Fruit fly (Drosophila melanogaster) whole organism, embryonic: ENCODE data around the gene CG9702.

Experiments
- Asciz ChIP-seq: fragments of 200-800 bp; sonication (Bioruptor generic); optimal IDR thresholded peaks from 2 replicates; lab custom pipeline; 2017; ENCODE audit warnings: missing biosample characterization, mild to moderate bottlenecking, missing genetic modification characterization, missing genetic modification reagents
- CG10274 ChIP-seq: fragments of 200-800 bp; sonication (Bioruptor generic); optimal IDR thresholded peaks from 3 replicates; lab custom pipeline; 2017; ENCODE audit warnings: missing biosample characterization, mild to moderate bottlenecking, missing genetic modification characterization
- CG10366 ChIP-seq: fragments of 200-800 bp; sonication (Bioruptor generic); IDR thresholded peaks from 2 replicates; pipeline ENCODE4 v1.3.6; 2022; ENCODE audit warnings: missing biosample characterization, missing genetic modification characterization
- CG10543 ChIP-seq: fragments of 200-800 bp; sonication (Bioruptor generic); optimal IDR thresholded peaks from 3 replicates; lab custom pipeline; 2017; ENCODE audit warnings: missing biosample characterization, mild to moderate bottlenecking, missing genetic modification characterization, moderate library complexity
- CG11695 ChIP-seq: fragments of 200-800 bp; sonication (Bioruptor generic); IDR thresholded peaks from 3 replicates; pipeline ENCODE4 v1.3.6; 2022; ENCODE audit warnings: missing biosample characterization, missing genetic modification characterization
- CG11696 ChIP-seq: fragments of 200-800 bp; sonication (Bioruptor generic); IDR thresholded peaks from 2 replicates; pipeline ENCODE4 v1.3.6; 2022; ENCODE audit warnings: missing biosample characterization, missing genetic modification characterization
- CG14014 ChIP-seq: fragments of 200-800 bp; sonication (Bioruptor generic); IDR thresholded peaks from 2 replicates; pipeline ENCODE4 v1.3.6; 2022; ENCODE audit warnings: missing biosample characterization, missing genetic modification characterization
- CG16815 ChIP-seq: fragments of 200-800 bp; sonication (Bioruptor generic); optimal IDR thresholded peaks from 3 replicates; lab custom pipeline; 2017; ENCODE audit warnings: missing biosample characterization, mild to moderate bottlenecking, missing genetic modification characterization
- CG16863 ChIP-seq: fragments of 200-800 bp; sonication (Bioruptor generic); optimal IDR thresholded peaks from 3 replicates; lab custom pipeline; 2016; ENCODE audit warnings: missing biosample characterization, missing genetic modification characterization
- CG17385 ChIP-seq: fragments of 200-800 bp; sonication (Bioruptor generic); optimal IDR thresholded peaks from 3 replicates; lab custom pipeline; 2018; ENCODE audit warnings: missing biosample characterization, mild to moderate bottlenecking, missing genetic modification characterization
- CG1832 ChIP-seq: fragments of 200-800 bp; sonication (Bioruptor generic); optimal IDR thresholded peaks from 2 replicates; lab custom pipeline; 2017; ENCODE audit warnings: missing biosample characterization, mild to moderate bottlenecking, missing genetic modification characterization, inconsistent platforms
- CG4424 ChIP-seq: fragments of 200-800 bp; sonication (Bioruptor generic); optimal IDR thresholded peaks from 3 replicates; lab custom pipeline; 2016; ENCODE audit warnings: missing biosample characterization, missing genetic modification characterization
- CoRest ChIP-seq: fragments of 200-800 bp; sonication (Bioruptor generic); optimal IDR thresholded peaks from 3 replicates; lab custom pipeline; 2018; ENCODE audit warnings: missing biosample characterization, mild to moderate bottlenecking, missing genetic modification characterization, moderate library complexity
- D19B ChIP-seq: fragments of 200-800 bp; sonication (Bioruptor generic); optimal IDR thresholded peaks from 2 replicates; lab custom pipeline; 2017; ENCODE audit warnings: missing biosample characterization, mild to moderate bottlenecking, missing genetic modification characterization
- Dbx ChIP-seq: fragments of 200-800 bp; sonication (Bioruptor generic); IDR thresholded peaks from 3 replicates; pipeline ENCODE4 v1.3.6; 2022; ENCODE audit warnings: missing biosample characterization, missing genetic modification characterization
- Dek ChIP-seq: fragments of 200-800 bp; sonication (Bioruptor generic); optimal IDR thresholded peaks from 3 replicates; lab custom pipeline; 2019; ENCODE audit warnings: missing biosample characterization, mild to moderate bottlenecking, missing genetic modification characterization, moderate library complexity
- Dfd ChIP-seq, 2 experiments: fragments of >200 bp; optimal IDR thresholded peaks; 2 replicates each; lab custom pipeline; 2017; ENCODE audit warnings: missing biosample characterization in 2 of 2, missing genetic modification characterization in 2 of 2
- Dip3 ChIP-seq: fragments of 200-800 bp; sonication (Bioruptor generic); optimal IDR thresholded peaks from 3 replicates; lab custom pipeline; 2016; ENCODE audit warnings: missing biosample characterization, missing genetic modification characterization
- Ets65A ChIP-seq: fragments of 200-800 bp; sonication (Bioruptor generic); peaks from one replicate; lab custom pipeline; 2016; ENCODE audit warnings: missing biosample characterization, missing genetic modification characterization
- GATAe ChIP-seq: fragments of 200-800 bp; sonication (Bioruptor generic); conservative IDR thresholded peaks from 2 replicates; pipeline ENCODE4 v1.3.6; 2022; ENCODE audit warnings: missing biosample characterization, missing genetic modification characterization
- Gug ChIP-seq: fragments of 200-800 bp; sonication (Bioruptor generic); IDR thresholded peaks from 4 replicates; pipeline ENCODE4 v1.3.6; 2022; ENCODE audit warnings: missing biosample characterization, missing genetic modification characterization
- Hey ChIP-seq: fragments of 200-800 bp; sonication (Bioruptor generic); optimal IDR thresholded peaks from 3 replicates; lab custom pipeline; 2018; ENCODE audit warnings: missing biosample characterization, mild to moderate bottlenecking, missing genetic modification characterization
- Hmr ChIP-seq: fragments of 200-800 bp; sonication (Bioruptor generic); optimal IDR thresholded peaks from 3 replicates; lab custom pipeline; 2017; ENCODE audit warnings: mild to moderate bottlenecking, missing biosample characterization, missing genetic modification reagents, missing genetic modification characterization
- Hr3 ChIP-seq: fragments of 200-800 bp; sonication (Bioruptor generic); optimal IDR thresholded peaks from 3 replicates; lab custom pipeline; 2016; ENCODE audit warnings: missing biosample characterization, missing genetic modification characterization
- Kr ChIP-seq: fragments of 200-800 bp; sonication (Bioruptor generic); optimal IDR thresholded peaks from 2 replicates; lab custom pipeline; 2017; ENCODE audit warnings: missing biosample characterization, mild to moderate bottlenecking, missing genetic modification characterization
- Lpt ChIP-seq: fragments of >200 bp; optimal IDR thresholded peaks from 2 replicates; lab custom pipeline; 2018; ENCODE audit warnings: missing biosample characterization, missing genetic modification characterization
- Mes4 ChIP-seq: fragments of 200-800 bp; sonication (Bioruptor generic); optimal IDR thresholded peaks from 2 replicates; lab custom pipeline; 2016; ENCODE audit warnings: missing biosample characterization, missing genetic modification characterization
- Ptx1 ChIP-seq: fragments of 200-800 bp; sonication (Bioruptor generic); IDR thresholded peaks from 2 replicates; pipeline ENCODE4 v1.3.6; 2022; ENCODE audit warnings: missing biosample characterization, missing genetic modification characterization
- Taf1 ChIP-seq: fragments of 200-800 bp; sonication (Bioruptor generic); IDR thresholded peaks from 2 replicates; pipeline ENCODE4 v1.3.6; 2022; ENCODE audit warnings: missing biosample characterization, missing genetic modification characterization
- YL-1 ChIP-seq: fragments of 200-800 bp; sonication (Bioruptor generic); optimal IDR thresholded peaks from 3 replicates; lab custom pipeline; 2017; ENCODE audit warnings: missing biosample characterization, mild to moderate bottlenecking, missing genetic modification characterization
- cas ChIP-seq: fragments of 200-800 bp; sonication (Bioruptor generic); IDR thresholded peaks from 2 replicates; pipeline ENCODE4 v1.3.6; 2022; ENCODE audit warnings: missing biosample characterization, missing genetic modification characterization
- ci ChIP-seq: fragments of 200-800 bp; sonication (Bioruptor generic); IDR thresholded peaks from 3 replicates; pipeline ENCODE4 v1.3.6; 2022; ENCODE audit warnings: missing biosample characterization, missing genetic modification characterization
- cwo ChIP-seq: fragments of 200-800 bp; sonication (Bioruptor generic); optimal IDR thresholded peaks from 3 replicates; lab custom pipeline; 2017; ENCODE audit warnings: missing biosample characterization, missing genetic modification characterization, mild to moderate bottlenecking, moderate library complexity, missing genetic modification reagents
- danr ChIP-seq: fragments of 200-800 bp; sonication (Bioruptor generic); IDR thresholded peaks from 2 replicates; pipeline ENCODE4 v1.3.6; 2022; ENCODE audit warnings: missing biosample characterization, missing genetic modification characterization
- dysf ChIP-seq: fragments of 200-800 bp; sonication (Bioruptor generic); IDR thresholded peaks from 3 replicates; pipeline ENCODE4 v1.3.6; 2022; ENCODE audit warnings: missing biosample characterization, missing genetic modification characterization
- ewg ChIP-seq: fragments of 200-800 bp; sonication (Bioruptor generic); optimal IDR thresholded peaks from 3 replicates; lab custom pipeline; 2017; ENCODE audit warnings: mild to moderate bottlenecking, missing biosample characterization, missing genetic modification reagents, missing genetic modification characterization
- kay ChIP-seq: fragments of 200-800 bp; sonication (Bioruptor generic); optimal IDR thresholded peaks from 2 replicates; lab custom pipeline; 2016; ENCODE audit warnings: missing biosample characterization, missing genetic modification characterization
- lilli ChIP-seq: fragments of 200-800 bp; sonication (Bioruptor generic); optimal IDR thresholded peaks from 3 replicates; lab custom pipeline; 2016; ENCODE audit warnings: missing biosample characterization, missing genetic modification characterization
- lola ChIP-seq, 3 experiments: fragments of >200 bp in 2 of 3; fragments of 200-800 bp in 1 of 3; sonication (Bioruptor generic) in 1 of 3; optimal IDR thresholded peaks; 2 replicates each; lab custom pipeline; 2017 to 2019; ENCODE audit warnings: missing biosample characterization in 3 of 3, missing genetic modification characterization in 3 of 3, mild to moderate bottlenecking in 1 of 3, moderate library complexity in 1 of 3
- pb ChIP-seq: fragments of 200-800 bp; sonication (Bioruptor generic); optimal IDR thresholded peaks from 3 replicates; lab custom pipeline; 2016; ENCODE audit warnings: missing biosample characterization, missing genetic modification characterization
- phol ChIP-seq: fragments of 200-800 bp; sonication (Bioruptor generic); optimal IDR thresholded peaks from 3 replicates; lab custom pipeline; 2018; ENCODE audit warnings: missing biosample characterization, mild to moderate bottlenecking, missing genetic modification characterization, moderate library complexity
- pnt ChIP-seq: fragments of 200-800 bp; sonication (Bioruptor generic); optimal IDR thresholded peaks from 3 replicates; lab custom pipeline; 2016; ENCODE audit warnings: missing biosample characterization, missing genetic modification characterization
- prd ChIP-seq, 3 experiments: fragments of >200 bp in 2 of 3; fragments of 200-800 bp in 1 of 3; sonication (Bioruptor generic) in 1 of 3; optimal IDR thresholded peaks in 2 of 3; IDR thresholded peaks in 1 of 3; 2 replicates in 2 of 3; 3 replicates in 1 of 3; pipeline versions ENCODE4 v1.3.6 to Lab custom; 2017 to 2022; ENCODE audit warnings: missing biosample characterization in 1 of 3, missing genetic modification characterization in 1 of 3
- schlank ChIP-seq: fragments of 200-800 bp; sonication (Bioruptor generic); optimal IDR thresholded peaks from 2 replicates; lab custom pipeline; 2018; ENCODE audit warnings: missing biosample characterization, mild to moderate bottlenecking, missing genetic modification characterization
- sisA ChIP-seq: fragments of 200-800 bp; sonication (Bioruptor generic); IDR thresholded peaks from 2 replicates; pipeline ENCODE4 v1.3.6; 2022; ENCODE audit warnings: missing biosample characterization, missing genetic modification characterization
- slbo ChIP-seq: fragments of 200-800 bp; sonication (Bioruptor generic); IDR thresholded peaks from 2 replicates; pipeline ENCODE4 v1.3.6; 2022; ENCODE audit warnings: missing biosample characterization, missing genetic modification characterization
- slou ChIP-seq: fragments of 200-800 bp; sonication (Bioruptor generic); optimal IDR thresholded peaks from 3 replicates; lab custom pipeline; 2016; ENCODE audit warnings: missing biosample characterization, missing genetic modification characterization
- sna ChIP-seq: fragments of 200-800 bp; sonication (Bioruptor generic); IDR thresholded peaks from 2 replicates; pipeline ENCODE4 v1.3.6; 2022; ENCODE audit warnings: missing biosample characterization, missing genetic modification characterization; ENCODE audit not compliant: partially characterized antibody
- stwl ChIP-seq: fragments of 200-800 bp; sonication (Bioruptor generic); optimal IDR thresholded peaks from 3 replicates; lab custom pipeline; 2018; ENCODE audit warnings: missing biosample characterization, mild to moderate bottlenecking, missing genetic modification characterization, moderate library complexity
- tll ChIP-seq, 2 experiments: fragments of 200-800 bp in 1 of 2; fragments of >200 bp in 1 of 2; sonication (Bioruptor generic) in 1 of 2; optimal IDR thresholded peaks; 2 replicates each; lab custom pipeline; 2017 to 2019; ENCODE audit warnings: missing biosample characterization in 2 of 2, missing genetic modification characterization in 2 of 2, mild to moderate bottlenecking in 1 of 2, moderate library complexity in 1 of 2
- yki ChIP-seq: fragments of >200 bp; optimal IDR thresholded peaks from 3 replicates; lab custom pipeline; 2018

The CG9702 gene

dm6 chr3R:30536432-30536831 lies 42.8 kb upstream of the CG9702 start (continued):
- TF ChIP-seq prd (optimal IDR thresholded peaks at IDR 0.05; lab: Kevin White, UChicago) (no peak), prd (GFP tag; IDR thresholded peaks at IDR 0.05; lab: Robert Waterston, UW) (peak; percentile 40; the same call in 1 of the 3 replicates), CG11695 (no peak), CG10366 (GFP tag; lab: Robert Waterston, UW) (peak; percentile 13; the same call in 1 of the 2 replicates), CG16815 (no peak), sisA (GFP tag; lab: Robert Waterston, UW) (no peak), dysf (GFP tag; lab: Robert Waterston, UW) (peak; percentile 61; the same call in 2 of the 3 replicates), Hey (no peak), CG16863 (GFP tag; lab: Kevin White, UChicago) (no peak), CG14014 (no peak), Asciz (GFP tag; lab: Kevin White, UChicago) (no peak), lola (GFP tag; optimal IDR thresholded peaks at IDR 0.05; lab: Kevin White, UChicago) (no peak), CG10543 (GFP tag; lab: Kevin White, UChicago) (no peak), Hmr (GFP tag; lab: Kevin White, UChicago) (no peak), Ptx1 (GFP tag; lab: Robert Waterston, UW) (peak; percentile 31; the same call in 1 of the 2 replicates), ci (no peak), phol (tag; lab: Kevin White, UChicago) (no peak), Dbx (no peak), kay (no peak), slou (GFP tag; lab: Kevin White, UChicago) (no peak), cwo (GFP tag; lab: Kevin White, UChicago) (no peak), CG10274 (no peak), Gug (0 out of 4 replicates have a peak, but pooled peaks have one; percentile 11), tll (GFP tag; optimal IDR thresholded peaks at IDR 0.05; lab: Kevin White, UChicago) (no peak), Kr (no peak), lilli (peak; percentile 11), CoRest (tag; lab: Kevin White, UChicago) (peak; percentile 26), YL-1 (no peak), Dip3 (peak; percentile 5), yki (lab: Kevin White, UChicago) (no peak), GATAe (GFP tag; lab: Robert Waterston, UW) (no peak), CG11696 (no peak), Ets65A (GFP tag; lab: Kevin White, UChicago) (peak; percentile 42), stwl (tag; lab: Kevin White, UChicago) (no peak), Lpt (no peak), Dfd (GFP tag; optimal IDR thresholded peaks at IDR 0.05; lab: Kevin White, UChicago) (no peak), Taf1 (no peak), CG1832 (GFP tag; lab: Kevin White, UChicago) (no peak), pnt (GFP tag; lab: Kevin White, UChicago) (no peak), schlank (tag; lab: Kevin White, UChicago) (no peak), sna (GFP tag; lab: Robert Waterston, UW) (no peak), D19B (GFP tag; lab: Kevin White, UChicago) (no peak), danr (GFP tag; lab: Robert Waterston, UW) (no peak), Hr3 (GFP tag; lab: Kevin White, UChicago) (peak; percentile 13), slbo (GFP tag; lab: Robert Waterston, UW) (0 out of 2 replicates have a peak, but pooled peaks have one; percentile 33), ewg (GFP tag; lab: Kevin White, UChicago) (no peak), CG17385 (GFP tag; lab: Kevin White, UChicago) (peak; percentile 8), pb (GFP tag; lab: Kevin White, UChicago) (no peak), Dek (tag; lab: Kevin White, UChicago) (no peak), cas (no peak), Mes4 (GFP tag; lab: Kevin White, UChicago) (no peak), CG4424 (GFP tag; lab: Kevin White, UChicago) (no peak)
